Fruit fly (Drosophila melanogaster) whole organism, prepupa: ENCODE data around the gene CG6310.

Experiments used
- Blimp-1 ChIP-seq: fragments of 200-800 bp; sonication (Bioruptor generic); optimal IDR thresholded peaks from 3 replicates; lab custom pipeline; 2017; ENCODE audit warnings: missing biosample characterization, missing genetic modification characterization, mild to moderate bottlenecking, moderate library complexity, missing genetic modification reagents
- CG10631 ChIP-seq: fragments of 200-800 bp; sonication (Bioruptor generic); optimal IDR thresholded peaks from 2 replicates; lab custom pipeline; 2016; ENCODE audit warnings: missing biosample characterization, missing genetic modification characterization
- CG10669 ChIP-seq: fragments of 200-800 bp; sonication (Bioruptor generic); optimal IDR thresholded peaks from 3 replicates; lab custom pipeline; 2018; ENCODE audit warnings: missing biosample characterization, mild to moderate bottlenecking, missing genetic modification characterization, moderate library complexity
- CG11294 ChIP-seq: fragments of 200-800 bp; sonication (Bioruptor generic); IDR thresholded peaks from 2 replicates; pipeline ENCODE4 v1.3.6; 2022; ENCODE audit warnings: missing biosample characterization, missing genetic modification characterization
- CG11902 ChIP-seq: fragments of 200-800 bp; sonication (Bioruptor generic); optimal IDR thresholded peaks from 3 replicates; lab custom pipeline; 2016; ENCODE audit warnings: missing biosample characterization, missing genetic modification characterization
- CG15336 ChIP-seq: fragments of 200-800 bp; sonication (Bioruptor generic); IDR thresholded peaks from 2 replicates; pipeline ENCODE4 v1.3.6; 2022; ENCODE audit warnings: missing biosample characterization, missing genetic modification characterization
- CG1621 ChIP-seq: fragments of 200-800 bp; sonication (Bioruptor generic); optimal IDR thresholded peaks from 3 replicates; lab custom pipeline; 2018; ENCODE audit warnings: missing biosample characterization, mild to moderate bottlenecking, missing genetic modification characterization
- CG16779 ChIP-seq: fragments of 200-800 bp; sonication (Bioruptor generic); optimal IDR thresholded peaks from 3 replicates; lab custom pipeline; 2017; ENCODE audit warnings: missing biosample characterization, mild to moderate bottlenecking, missing genetic modification characterization
- CG3032 ChIP-seq: fragments of 200-800 bp; optimal IDR thresholded peaks from 2 replicates; lab custom pipeline; 2019; ENCODE audit warnings: missing biosample characterization, mild to moderate bottlenecking, missing genetic modification characterization, moderate library complexity
- CG31627 ChIP-seq: fragments of 200-800 bp; sonication (Bioruptor generic); optimal IDR thresholded peaks from 3 replicates; lab custom pipeline; 2016; ENCODE audit warnings: missing biosample characterization, missing genetic modification characterization
- CG34406 ChIP-seq: fragments of 200-800 bp; sonication (Bioruptor generic); optimal IDR thresholded peaks from 3 replicates; lab custom pipeline; 2016; ENCODE audit warnings: missing biosample characterization, missing genetic modification characterization
- CG4318 ChIP-seq: fragments of 200-800 bp; sonication (Bioruptor generic); optimal IDR thresholded peaks from 3 replicates; lab custom pipeline; 2017; ENCODE audit warnings: missing biosample characterization, mild to moderate bottlenecking, missing genetic modification characterization
- CG6163 ChIP-seq: fragments of 200-800 bp; sonication (Bioruptor generic); IDR thresholded peaks from 3 replicates; pipeline ENCODE4 v1.3.6; 2022; ENCODE audit warnings: missing biosample characterization, missing genetic modification characterization
- CG6276 ChIP-seq: fragments of 200-800 bp; sonication (Bioruptor generic); optimal IDR thresholded peaks from 2 replicates; lab custom pipeline; 2017; ENCODE audit warnings: missing biosample characterization, mild to moderate bottlenecking, missing genetic modification characterization
- CG6792 ChIP-seq: fragments of 200-800 bp; sonication (Bioruptor generic); optimal IDR thresholded peaks from 3 replicates; lab custom pipeline; 2016; ENCODE audit warnings: missing biosample characterization, missing genetic modification characterization
- CG6808 ChIP-seq: fragments of 200-800 bp; sonication (Bioruptor generic); optimal IDR thresholded peaks from 3 replicates; lab custom pipeline; 2017; ENCODE audit warnings: missing biosample characterization, missing genetic modification characterization, mild to moderate bottlenecking, moderate library complexity, missing genetic modification reagents
- CG6854 ChIP-seq: fragments of 200-800 bp; sonication (Bioruptor generic); optimal IDR thresholded peaks from 2 replicates; lab custom pipeline; 2017; ENCODE audit warnings: missing biosample characterization, mild to moderate bottlenecking, missing genetic modification characterization
- CG9139 ChIP-seq: fragments of 200-800 bp; sonication (Bioruptor generic); optimal IDR thresholded peaks from 3 replicates; lab custom pipeline; 2017; ENCODE audit warnings: missing biosample characterization, mild to moderate bottlenecking, missing genetic modification characterization
- Eip75B ChIP-seq: fragments of 200-800 bp; sonication (Bioruptor generic); optimal IDR thresholded peaks from 3 replicates; lab custom pipeline; 2016; ENCODE audit warnings: missing biosample characterization, missing genetic modification characterization
- Eip78C ChIP-seq: fragments of 200-800 bp; sonication (Bioruptor generic); peaks from one replicate; lab custom pipeline; 2016; ENCODE audit warnings: missing biosample characterization, missing genetic modification characterization
- Eip93F ChIP-seq: fragments of 200-800 bp; sonication (Bioruptor generic); optimal IDR thresholded peaks from 2 replicates; lab custom pipeline; 2016; ENCODE audit warnings: missing biosample characterization, mild to moderate bottlenecking, missing genetic modification characterization
- Ets21C ChIP-seq: fragments of 200-800 bp; sonication (Bioruptor generic); optimal IDR thresholded peaks from 3 replicates; lab custom pipeline; 2016; ENCODE audit warnings: missing biosample characterization, missing genetic modification characterization
- Gug ChIP-seq: fragments of 200-800 bp; sonication (Bioruptor generic); IDR thresholded peaks from 2 replicates; pipeline ENCODE4 v1.3.6; 2022; ENCODE audit warnings: missing biosample characterization, missing genetic modification characterization
- Hr38 ChIP-seq: sonication (Bioruptor generic); optimal IDR thresholded peaks from 2 replicates; lab custom pipeline; 2016; ENCODE audit warnings: missing biosample characterization, missing genetic modification characterization
- Hr39 ChIP-seq: fragments of 200-800 bp; sonication (Bioruptor generic); optimal IDR thresholded peaks from 2 replicates; lab custom pipeline; 2016; ENCODE audit warnings: missing biosample characterization, missing genetic modification characterization
- Lpt ChIP-seq: fragments of 200-800 bp; sonication (Bioruptor generic); optimal IDR thresholded peaks from 3 replicates; lab custom pipeline; 2016; ENCODE audit warnings: missing biosample characterization, missing genetic modification characterization
- Met ChIP-seq: fragments of 200-800 bp; sonication (Bioruptor generic); optimal IDR thresholded peaks from 3 replicates; lab custom pipeline; 2016; ENCODE audit warnings: missing biosample characterization, missing genetic modification characterization
- OdsH ChIP-seq: fragments of 200-800 bp; sonication (Bioruptor generic); optimal IDR thresholded peaks from 3 replicates; lab custom pipeline; 2016; ENCODE audit warnings: missing biosample characterization, missing genetic modification characterization
- Smox ChIP-seq: fragments of 200-800 bp; sonication (Bioruptor generic); optimal IDR thresholded peaks from 3 replicates; lab custom pipeline; 2016; ENCODE audit warnings: missing biosample characterization, missing genetic modification characterization
- Sox102F ChIP-seq: fragments of 200-800 bp; sonication (Bioruptor generic); optimal IDR thresholded peaks from 2 replicates; lab custom pipeline; 2016; ENCODE audit warnings: missing biosample characterization, mild to moderate bottlenecking, missing genetic modification characterization
- Sox14 ChIP-seq: fragments of 200-800 bp; sonication (Bioruptor generic); optimal IDR thresholded peaks from 3 replicates; lab custom pipeline; 2016; ENCODE audit warnings: missing biosample characterization, missing genetic modification characterization
- dac ChIP-seq: fragments of 200-800 bp; sonication (Bioruptor generic); optimal IDR thresholded peaks from 2 replicates; lab custom pipeline; 2017; ENCODE audit warnings: missing biosample characterization, mild to moderate bottlenecking, missing genetic modification characterization
- dsx ChIP-seq: fragments of 200-800 bp; optimal IDR thresholded peaks from 3 replicates; lab custom pipeline; 2019; ENCODE audit warnings: missing biosample characterization, mild to moderate bottlenecking, missing genetic modification characterization, moderate library complexity; ENCODE audit not compliant: poor library complexity, severe bottlenecking
- eg ChIP-seq: fragments of 200-800 bp; sonication (Bioruptor generic); IDR thresholded peaks from 3 replicates; pipeline ENCODE4 v1.3.6; 2022; ENCODE audit warnings: missing biosample characterization, missing genetic modification characterization
- esn ChIP-seq: fragments of 200-800 bp; sonication (Bioruptor generic); optimal IDR thresholded peaks from 2 replicates; lab custom pipeline; 2016; ENCODE audit warnings: missing biosample characterization, mild to moderate bottlenecking, missing genetic modification characterization, moderate library complexity
- fd59A ChIP-seq: fragments of 200-800 bp; sonication (Bioruptor generic); optimal IDR thresholded peaks from 2 replicates; lab custom pipeline; 2017; ENCODE audit warnings: missing biosample characterization, mild to moderate bottlenecking, missing genetic modification characterization, missing genetic modification reagents
- fd85E ChIP-seq: fragments of 200-800 bp; sonication (Bioruptor generic); optimal IDR thresholded peaks from 3 replicates; lab custom pipeline; 2016; ENCODE audit warnings: missing biosample characterization, missing genetic modification characterization
- fkh ChIP-seq: fragments of 200-800 bp; sonication (Bioruptor generic); optimal IDR thresholded peaks from 3 replicates; lab custom pipeline; 2017; ENCODE audit warnings: missing biosample characterization, mild to moderate bottlenecking, missing genetic modification characterization, moderate library complexity
- net ChIP-seq: fragments of 200-800 bp; sonication (Bioruptor generic); optimal IDR thresholded peaks from 3 replicates; lab custom pipeline; 2016; ENCODE audit warnings: missing biosample characterization, missing genetic modification characterization
- pdm3 ChIP-seq: fragments of 200-800 bp; sonication (Bioruptor generic); optimal IDR thresholded peaks from 3 replicates; lab custom pipeline; 2016; ENCODE audit warnings: missing biosample characterization, missing genetic modification characterization
- spab ChIP-seq: fragments of 200-800 bp; sonication (Bioruptor generic); optimal IDR thresholded peaks from 2 replicates; lab custom pipeline; 2017; ENCODE audit warnings: missing biosample characterization, mild to moderate bottlenecking, missing genetic modification characterization, missing genetic modification reagents
- ss ChIP-seq, 2 experiments: fragments of 200-800 bp; sonication (Bioruptor generic); optimal IDR thresholded peaks; 2 replicates in 1 of 2; 3 replicates in 1 of 2; lab custom pipeline; 2017 to 2018; ENCODE audit warnings: mild to moderate bottlenecking in 2 of 2, missing biosample characterization in 2 of 2, missing genetic modification characterization in 2 of 2, moderate library complexity in 1 of 2
- svp ChIP-seq: fragments of 200-800 bp; sonication (Bioruptor generic); peaks from one replicate; lab custom pipeline; 2016; ENCODE audit warnings: missing biosample characterization, missing genetic modification characterization
- topi ChIP-seq: fragments of 200-800 bp; sonication (Bioruptor generic); optimal IDR thresholded peaks from 3 replicates; lab custom pipeline; 2016; ENCODE audit warnings: missing biosample characterization, missing genetic modification characterization
- vri ChIP-seq: fragments of 200-800 bp; sonication (Bioruptor generic); optimal IDR thresholded peaks from 3 replicates; lab custom pipeline; 2016; ENCODE audit warnings: missing biosample characterization, mild to moderate bottlenecking, missing genetic modification characterization

The CG6310 gene

DNA sequence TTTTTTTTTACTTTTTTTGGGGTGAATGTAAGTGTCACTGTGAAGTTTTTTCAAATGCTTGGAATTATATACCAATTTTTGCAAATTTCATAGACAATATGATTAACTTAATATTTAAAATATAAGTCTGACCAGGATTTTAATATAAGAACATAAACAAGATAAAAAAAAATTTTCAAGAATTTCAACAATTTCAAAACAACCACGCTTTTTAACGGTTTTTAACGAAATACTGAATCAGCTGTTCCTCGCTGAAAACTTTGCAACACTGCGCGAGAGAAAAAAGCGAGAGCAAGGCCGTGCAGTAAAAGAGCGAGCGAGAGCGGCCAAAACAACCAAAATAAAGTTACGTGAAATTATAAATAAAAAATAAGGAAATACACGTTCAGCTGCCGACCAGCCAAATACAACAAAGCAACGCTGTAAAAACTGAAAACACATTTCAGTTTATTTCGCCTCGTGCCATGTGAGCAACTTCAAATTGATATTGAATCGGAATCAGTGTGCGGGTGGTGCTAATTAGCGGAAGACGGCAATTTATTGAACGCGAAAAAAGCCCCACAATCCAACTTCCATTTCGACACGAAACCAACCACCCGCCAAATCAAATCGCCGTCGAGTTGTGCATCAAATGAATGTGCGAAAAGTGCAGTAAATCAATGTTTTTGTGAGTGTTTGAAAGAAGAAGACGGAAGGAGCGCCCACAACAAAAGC, 26.7 kb upstream of the CG6310 start, which contains the start of the genes CG46439, Iyd and CG33947 (continued):
- TF ChIP-seq CG31627 (GFP tag; lab: Kevin White, UChicago) (no peak), CG34406 (GFP tag; lab: Kevin White, UChicago) (peak; percentile 46), Gug (GFP tag; lab: Robert Waterston, UW) (peak; percentile 55; the same call in 1 of the 2 replicates), CG4318 (no peak), fd59A (no peak), Met (peak; percentile 40), CG6163 (GFP tag; lab: Robert Waterston, UW) (peak; percentile 90), spab (GFP tag; lab: Kevin White, UChicago) (peak; percentile 70), CG1621 (tag; lab: Kevin White, UChicago) (peak; percentile 65), Eip78C (GFP tag; lab: Kevin White, UChicago) (peak; percentile 83), dac (peak; percentile 18), CG16779 (peak; percentile 86), CG6276 (GFP tag; lab: Kevin White, UChicago) (peak; percentile 86), svp (GFP tag; lab: Kevin White, UChicago) (peak; percentile 47), fkh (no peak), CG9139 (GFP tag; lab: Kevin White, UChicago) (peak; percentile 80), eg (GFP tag; lab: Robert Waterston, UW) (peak; percentile 90), CG11294 (GFP tag; lab: Robert Waterston, UW) (no peak; the same call in 1 of the 2 replicates), CG15336 (GFP tag; lab: Robert Waterston, UW) (peak; percentile 80), CG10631 (no peak), Hr38 (GFP tag; lab: Kevin White, UChicago) (no peak), CG6792 (GFP tag; lab: Kevin White, UChicago) (peak; percentile 46)

DNA sequence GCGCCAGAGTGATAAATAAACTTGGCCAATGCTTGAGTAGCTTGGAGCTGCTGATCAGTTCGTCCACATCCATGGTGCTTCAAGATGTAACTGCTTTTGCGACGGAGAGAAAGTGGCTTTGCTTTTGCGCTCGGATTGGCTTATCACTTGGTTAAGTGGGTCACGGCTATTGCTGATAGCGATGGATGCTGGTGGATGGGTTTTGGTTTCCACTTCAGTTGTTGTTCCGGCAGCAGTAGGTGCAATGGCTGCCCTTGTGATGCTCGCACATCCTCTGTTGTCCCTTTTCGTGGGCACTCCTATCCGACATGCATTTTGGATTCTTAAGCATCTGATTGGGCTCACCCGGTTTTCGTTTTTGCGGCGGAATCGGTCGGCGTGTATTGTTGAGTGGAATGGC, 24.6 kb upstream of the CG6310 start:
- TF ChIP-seq Eip93F (GFP tag; lab: Kevin White, UChicago) (no peak), CG11294 (GFP tag; lab: Robert Waterston, UW) (no peak), svp (GFP tag; lab: Kevin White, UChicago) (peak; percentile 9), Eip78C (GFP tag; lab: Kevin White, UChicago) (peak; percentile 37), CG34406 (GFP tag; lab: Kevin White, UChicago) (no peak), CG10631 (no peak)

DNA sequence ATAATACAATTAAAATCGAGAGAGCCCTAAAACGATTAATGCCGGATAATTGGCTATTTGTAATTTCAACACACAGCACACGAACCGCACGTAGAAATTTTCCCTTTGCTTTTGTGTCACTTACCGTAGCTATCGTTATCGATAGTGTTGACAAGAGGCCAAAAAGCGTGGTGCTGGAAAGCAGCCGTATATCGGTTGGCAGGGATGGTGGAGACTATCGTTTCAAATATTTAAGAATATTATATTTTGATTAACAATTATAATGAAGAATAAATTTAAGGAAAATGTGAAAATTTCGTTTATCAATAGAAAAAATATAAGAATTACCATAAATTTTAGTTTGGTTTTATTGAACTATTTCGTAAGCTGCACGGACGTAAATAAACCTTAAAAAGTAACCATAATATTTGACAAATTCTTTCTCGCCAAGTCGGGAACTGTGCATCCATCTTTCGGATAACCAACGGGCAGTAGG, 23.4 kb upstream of the CG6310 start, which contains the start of gene JIL-1:
Gene JIL-1, minus strand, starts transcription at position 148 of the 475 bp plus-strand sequence.
- TF ChIP-seq Eip75B (peak; percentile 41), eg (GFP tag; lab: Robert Waterston, UW) (peak; percentile 62), Sox14 (GFP tag; lab: Kevin White, UChicago) (peak; percentile 53), CG6854 (GFP tag; lab: Kevin White, UChicago) (no peak), pdm3 (peak; percentile 57), CG11902 (peak; percentile 32), Met (peak; percentile 53), vri (GFP tag; lab: Kevin White, UChicago) (peak; percentile 33), CG34406 (GFP tag; lab: Kevin White, UChicago) (peak; percentile 2), Blimp-1 (GFP tag; lab: Kevin White, UChicago) (no peak), esn (GFP tag; lab: Kevin White, UChicago) (peak; percentile 66), Hr38 (GFP tag; lab: Kevin White, UChicago) (no peak), topi (GFP tag; lab: Kevin White, UChicago) (peak; percentile 41), Lpt (GFP tag; lab: Kevin White, UChicago) (no peak), net (peak; percentile 33), CG10631 (peak; percentile 53), ss (GFP tag; optimal IDR thresholded peaks at IDR 0.05; lab: Kevin White, UChicago) (peak in 1 of 2 experiments; percentile 26), fd85E (no peak), Eip93F (GFP tag; lab: Kevin White, UChicago) (peak; percentile 52), CG4318 (no peak), CG6808 (GFP tag; lab: Kevin White, UChicago) (no peak), CG1621 (tag; lab: Kevin White, UChicago) (no peak), Ets21C (GFP tag; lab: Kevin White, UChicago) (peak; percentile 50), OdsH (GFP tag; lab: Kevin White, UChicago) (peak; percentile 49), CG3032 (tag; lab: Kevin White, UChicago) (peak; percentile 48), CG10669 (GFP tag; lab: Kevin White, UChicago) (peak; percentile 25), Smox (GFP tag; lab: Kevin White, UChicago) (peak; percentile 55), dsx (GFP tag; lab: Kevin White, UChicago) (peak; percentile 1), CG6276 (GFP tag; lab: Kevin White, UChicago) (no peak), Sox102F (GFP tag; lab: Kevin White, UChicago) (peak; percentile 62), Hr39 (GFP tag; lab: Kevin White, UChicago) (peak; percentile 48), CG16779 (no peak)
